Worm (Caenorhabditis elegans) whole organism, early embryonic: Measurements from ENCODE around the gene C53B7.2.

ENCODE experiments used
- F13C5.2 ChIP-seq: sonication (generic microtip); optimal IDR thresholded peaks from 2 replicates; lab custom pipeline; 2017; ENCODE audit warnings: mild to moderate bottlenecking, missing genetic modification characterization, inconsistent platforms, missing compliant biosample characterization
- ama-1 ChIP-seq: fragments of 150-350 bp; optimal IDR thresholded peaks from 2 replicates; lab custom pipeline; 2014
- ceh-13 ChIP-seq: fragments of 200-800 bp; sonication (Bioruptor generic); optimal IDR thresholded peaks from 2 replicates; lab custom pipeline; 2018; ENCODE audit warnings: mild to moderate bottlenecking, missing genetic modification characterization, missing compliant biosample characterization
- ets-7 ChIP-seq: sonication (generic microtip); optimal IDR thresholded peaks from 2 replicates; lab custom pipeline; 2016; ENCODE audit warnings: missing genotype, missing genetic modification characterization, missing compliant biosample characterization
- flt-1 ChIP-seq: fragments of 200-800 bp; sonication (Bioruptor generic); IDR thresholded peaks from 2 replicates; pipeline ENCODE4 v1.3.6; 2022; ENCODE audit warnings: missing genetic modification characterization, missing compliant biosample characterization
- hnd-1 ChIP-seq: sonication (generic microtip); optimal IDR thresholded peaks from 2 replicates; lab custom pipeline; 2016; ENCODE audit warnings: missing genetic modification characterization, missing compliant biosample characterization
- pes-1 ChIP-seq: fragments of 200-800 bp; sonication (Bioruptor generic); IDR thresholded peaks from 2 replicates; pipeline ENCODE4 v1.3.6; 2022; ENCODE audit warnings: missing genetic modification reagents, missing genetic modification characterization, missing compliant biosample characterization
- scrt-1 ChIP-seq: fragments of 200-800 bp; sonication (Bioruptor generic); IDR thresholded peaks from 2 replicates; pipeline ENCODE4 v1.3.6; 2022; ENCODE audit warnings: missing genetic modification characterization, missing compliant biosample characterization
- tbx-11 ChIP-seq: fragments of 200-800 bp; sonication (Bioruptor generic); IDR thresholded peaks from 2 replicates; pipeline ENCODE4 v1.3.6; 2022; ENCODE audit warnings: missing genetic modification characterization, missing compliant biosample characterization
- tra-4 ChIP-seq: sonication (generic microtip); optimal IDR thresholded peaks from 2 replicates; lab custom pipeline; 2017; ENCODE audit warnings: missing genetic modification characterization, missing compliant biosample characterization

DNA sequence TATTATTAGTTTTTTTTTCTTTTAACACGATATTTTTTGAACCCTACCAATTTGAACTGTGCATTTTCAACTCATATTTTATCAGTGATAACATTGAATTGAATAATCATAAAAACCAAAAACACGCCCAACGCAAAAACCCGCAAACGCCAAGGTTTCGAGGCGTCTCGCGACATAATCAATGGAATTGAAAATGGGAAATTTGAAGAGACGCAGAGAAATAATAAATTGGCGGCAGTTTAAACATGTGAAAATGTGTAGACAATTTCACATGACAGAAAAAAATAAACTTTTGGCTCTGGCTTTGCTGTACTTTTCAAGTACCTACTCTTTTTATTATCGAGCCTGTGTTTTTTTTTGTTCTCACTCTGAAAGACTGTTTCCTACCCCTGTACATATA lies 41.2 kb upstream of the C53B7.2 start:
- TF ChIP-seq tra-4, result no peak
- TF ChIP-seq ets-7 (tag; lab: Kevin White, UChicago), result no peak
- no peak for TF ChIP-seq ama-1
- no peak for TF ChIP-seq flt-1 (GFP tag; lab: Robert Waterston, UW)
- no peak for TF ChIP-seq ceh-13 (GFP tag; lab: Kevin White, UChicago)
- TF ChIP-seq scrt-1, result no peak
- TF ChIP-seq tbx-11, result no peak
- no peak for TF ChIP-seq F13C5.2 (tag; lab: Kevin White, UChicago)
- TF ChIP-seq hnd-1 (tag; lab: Kevin White, UChicago), result no peak
- no peak for TF ChIP-seq pes-1 (GFP tag; lab: Robert Waterston, UW)
